Worm (Caenorhabditis elegans) whole organism, L4 larva: ENCODE results near the gene F18E3.13.

Source experiments
- F44E2.7 ChIP-seq: fragments of 200-800 bp; sonication (Bioruptor generic); IDR thresholded peaks from 2 replicates; pipeline ENCODE4 v2.1.2; 2022; ENCODE audit warnings: missing genetic modification characterization, missing compliant biosample characterization
- F49E8.2 ChIP-seq: sonication (generic microtip); optimal IDR thresholded peaks from 2 replicates; lab custom pipeline; 2016; ENCODE audit warnings: missing compliant biosample characterization, mild to moderate bottlenecking, missing genetic modification characterization, borderline replicate concordance
- T26A8.4 ChIP-seq: fragments of 200-800 bp; sonication (Bioruptor generic); IDR thresholded peaks from 2 replicates; pipeline ENCODE4 v1.3.6; 2022; ENCODE audit warnings: missing genetic modification characterization, missing compliant biosample characterization
- Y5F2A.4 ChIP-seq: fragments of 200-800 bp; sonication (Bioruptor generic); optimal IDR thresholded peaks from 2 replicates; lab custom pipeline; 2018; ENCODE audit warnings: mild to moderate bottlenecking, missing genetic modification characterization, missing compliant biosample characterization
- Y75B8A.6 ChIP-seq: fragments of 200-800 bp; sonication (Bioruptor generic); IDR thresholded peaks from 2 replicates; pipeline ENCODE4 v1.3.6; 2022; ENCODE audit warnings: missing genetic modification reagents, missing genetic modification characterization, missing compliant biosample characterization
- ZK546.5 ChIP-seq, 2 experiments: sonication (generic microtip); optimal IDR thresholded peaks; 2 replicates each; lab custom pipeline; 2017; ENCODE audit warnings: missing biosample characterization in 2 of 2, missing genetic modification characterization in 2 of 2
- aha-1 ChIP-seq: fragments of 150-350 bp; peaks from one replicate; lab custom pipeline; 2014; ENCODE audit warnings: missing biosample characterization, missing genetic modification characterization
- aly-2 ChIP-seq: sonication (generic microtip); optimal IDR thresholded peaks from 2 replicates; lab custom pipeline; 2018; ENCODE audit warnings: missing biosample characterization, missing genetic modification characterization
- arid-1 ChIP-seq: fragments of 200-800 bp; sonication (Bioruptor generic); conservative IDR thresholded peaks from 2 replicates; pipeline ENCODE4 v1.3.6; 2022; ENCODE audit warnings: missing genetic modification reagents, missing genetic modification characterization, missing compliant biosample characterization
- ceh-28 ChIP-seq: fragments of 150-350 bp; optimal IDR thresholded peaks from 2 replicates; lab custom pipeline; 2014; ENCODE audit warnings: missing biosample characterization, missing genetic modification reagents, missing genetic modification characterization
- ceh-32 ChIP-seq: sonication (generic microtip); optimal IDR thresholded peaks from 2 replicates; lab custom pipeline; 2016; ENCODE audit warnings: mild to moderate bottlenecking, missing genetic modification characterization, missing compliant biosample characterization; ENCODE audit not compliant: poor library complexity
- daf-12 ChIP-seq: fragments of 150-350 bp; optimal IDR thresholded peaks from 2 replicates; lab custom pipeline; 2014; ENCODE audit warnings: missing biosample characterization, missing genetic modification reagents, missing genetic modification characterization
- daf-16 ChIP-seq, 3 experiments: sonication (generic microtip); optimal IDR thresholded peaks; 2 replicates each; lab custom pipeline; 2016 to 2017; ENCODE audit warnings: missing genetic modification characterization in 3 of 3, missing genetic modification reagents in 3 of 3, mild to moderate bottlenecking in 2 of 3, missing compliant biosample characterization in 2 of 3, missing biosample characterization in 1 of 3, moderate library complexity in 1 of 3
- daf-19 ChIP-seq: fragments of 200-800 bp; sonication (Bioruptor generic); conservative IDR thresholded peaks from 2 replicates; pipeline ENCODE4 v1.3.6; 2022; ENCODE audit warnings: missing genetic modification characterization, missing compliant biosample characterization
- dmd-6 ChIP-seq: fragments of 200-800 bp; sonication (Bioruptor generic); IDR thresholded peaks from 2 replicates; pipeline ENCODE4 v1.3.6; 2022; ENCODE audit warnings: missing genetic modification reagents, missing genetic modification characterization, missing compliant biosample characterization
- dmd-8 ChIP-seq: fragments of 200-800 bp; sonication (Bioruptor generic); IDR thresholded peaks from 2 replicates; pipeline ENCODE4 v1.3.6; 2022; ENCODE audit warnings: missing genetic modification characterization, missing compliant biosample characterization
- duxl-1 ChIP-seq: sonication (generic microtip); optimal IDR thresholded peaks from 2 replicates; lab custom pipeline; 2016; ENCODE audit warnings: mild to moderate bottlenecking, missing genetic modification characterization, moderate library complexity, missing compliant biosample characterization; ENCODE audit not compliant: poor library complexity
- fkh-10 ChIP-seq: fragments of 150-350 bp; optimal IDR thresholded peaks from 2 replicates; lab custom pipeline; 2014; ENCODE audit warnings: missing biosample characterization, missing genetic modification reagents, missing genetic modification characterization
- gei-8 ChIP-seq: fragments of 200-800 bp; sonication (Bioruptor generic); optimal IDR thresholded peaks from 2 replicates; lab custom pipeline; 2018; ENCODE audit warnings: mild to moderate bottlenecking, missing genetic modification characterization, missing compliant biosample characterization
- hif-1 ChIP-seq, 2 experiments: sonication (generic microtip); optimal IDR thresholded peaks; 2 replicates each; lab custom pipeline; 2016 to 2017; ENCODE audit warnings: missing compliant biosample characterization in 2 of 2, missing genetic modification characterization in 2 of 2, missing genetic modification reagents in 2 of 2, missing genotype in 2 of 2, mild to moderate bottlenecking in 1 of 2
- hlh-11 ChIP-seq: fragments of 200-800 bp; sonication (Bioruptor generic); optimal IDR thresholded peaks from 2 replicates; lab custom pipeline; 2018; ENCODE audit warnings: mild to moderate bottlenecking, missing genetic modification characterization, missing compliant biosample characterization
- hmg-1.1 ChIP-seq: fragments of 200-800 bp; sonication (Bioruptor generic); IDR thresholded peaks from 2 replicates; pipeline ENCODE4 v1.3.6; 2022; ENCODE audit warnings: missing genetic modification reagents, missing genetic modification characterization, missing compliant biosample characterization
- lin-1 ChIP-seq: fragments of 200-800 bp; sonication (Bioruptor generic); IDR thresholded peaks from 2 replicates; pipeline ENCODE4 v1.3.6; 2022; ENCODE audit warnings: missing genetic modification reagents, missing genetic modification characterization, missing compliant biosample characterization
- lin-13 ChIP-seq: fragments of 150-350 bp; optimal IDR thresholded peaks from 2 replicates; lab custom pipeline; 2014; ENCODE audit warnings: missing biosample characterization, missing genetic modification reagents, missing genetic modification characterization
- lir-3 ChIP-seq: sonication (generic microtip); optimal IDR thresholded peaks from 2 replicates; lab custom pipeline; 2016; ENCODE audit warnings: mild to moderate bottlenecking, missing genetic modification characterization, missing compliant biosample characterization
- mdl-1 ChIP-seq, 2 experiments: fragments of 150-350 bp in 1 of 2; sonication (generic microtip) in 1 of 2; optimal IDR thresholded peaks; 2 replicates each; lab custom pipeline; 2014 to 2017; ENCODE audit warnings: missing biosample characterization in 2 of 2, missing genetic modification characterization in 2 of 2
- nhr-111 ChIP-seq: fragments of 200-800 bp; sonication (Bioruptor generic); optimal IDR thresholded peaks from 2 replicates; lab custom pipeline; 2018; ENCODE audit warnings: mild to moderate bottlenecking, missing genetic modification characterization, missing compliant biosample characterization
- nhr-28 ChIP-seq: fragments of 150-350 bp; optimal IDR thresholded peaks from 2 replicates; lab custom pipeline; 2014; ENCODE audit warnings: missing biosample characterization, missing genetic modification characterization
- nhr-41 ChIP-seq: fragments of 200-800 bp; sonication (Bioruptor generic); IDR thresholded peaks from 2 replicates; pipeline ENCODE4 v1.3.6; 2022; ENCODE audit warnings: missing genetic modification reagents, missing genetic modification characterization, missing compliant biosample characterization
- nhr-77 ChIP-seq: fragments of 150-350 bp; optimal IDR thresholded peaks from 2 replicates; lab custom pipeline; 2014; ENCODE audit warnings: missing biosample characterization, missing genetic modification characterization
- pqm-1 ChIP-seq: sonication (generic microtip); optimal IDR thresholded peaks from 2 replicates; lab custom pipeline; 2017; ENCODE audit warnings: missing biosample characterization, missing genetic modification characterization
- skn-1 ChIP-seq: fragments of 150-350 bp; optimal IDR thresholded peaks from 2 replicates; lab custom pipeline; 2014; ENCODE audit warnings: missing biosample characterization, missing genetic modification characterization
- tag-97 ChIP-seq: fragments of 200-800 bp; sonication (Bioruptor generic); IDR thresholded peaks from 2 replicates; pipeline ENCODE4 v1.3.6; 2022; ENCODE audit warnings: missing genetic modification characterization, missing compliant biosample characterization
- tra-1 ChIP-seq: fragments of 200-800 bp; sonication (Bioruptor generic); IDR thresholded peaks from 2 replicates; pipeline ENCODE4 v1.3.6; 2022; ENCODE audit warnings: missing genetic modification reagents, missing genetic modification characterization, missing compliant biosample characterization
- unc-62 ChIP-seq, 3 experiments: fragments of 150-350 bp in 1 of 3; sonication (generic microtip); optimal IDR thresholded peaks in 2 of 3; peaks in 1 of 3; 1 replicate in 1 of 3; 2 replicates in 2 of 3; lab custom pipeline; 2014 to 2017; ENCODE audit warnings: missing biosample characterization in 3 of 3, missing genetic modification characterization in 3 of 3, missing genetic modification reagents in 3 of 3, missing genotype in 1 of 3
- ztf-7 ChIP-seq: fragments of 150-350 bp; optimal IDR thresholded peaks from 2 replicates; lab custom pipeline; 2014; ENCODE audit warnings: missing biosample characterization, missing genetic modification characterization

Gene F18E3.13

ce11 chrV:7417018-7417716, 1.2 kb downstream of the F18E3.13 start, which contains the start of gene srw-67:
srw-67 (plus strand) TSS chrV:7417660.
- TF ChIP-seq duxl-1 (peak; percentile 17), hlh-11 (tag; lab: Kevin White, UChicago) (no peak), fkh-10 (GFP tag; lab: Kevin White, UChicago) (no peak), skn-1 (tag; lab: Kevin White, UChicago) (no peak), T26A8.4 (GFP tag; lab: Robert Waterston, UW) (no peak), nhr-111 (GFP tag; lab: Kevin White, UChicago) (no peak), ztf-7 (tag; lab: Kevin White, UChicago) (no peak), ceh-32 (tag; lab: Kevin White, UChicago) (no peak), hif-1 (tag; optimal IDR thresholded peaks at IDR 0.05; lab: Kevin White, UChicago) (peak in 1 of 2 experiments; percentile 70), lir-3 (no peak), F49E8.2 (no peak), daf-19 (no peak), dmd-6 (GFP tag; lab: Robert Waterston, UW) (no peak), aha-1 (tag; lab: Kevin White, UChicago) (peak; percentile 97), Y5F2A.4 (no peak), arid-1 (GFP tag; lab: Robert Waterston, UW) (no peak), ceh-28 (tag; lab: Kevin White, UChicago) (no peak), unc-62 (GFP tag; optimal IDR thresholded peaks at IDR 0.05 in 1 of 2; lab: Kevin White, UChicago) (peak in 1 of 2 experiments; percentile 90), unc-62 (tag; optimal IDR thresholded peaks at IDR 0.05; lab: Kevin White, UChicago) (no peak), ZK546.5 (tag; optimal IDR thresholded peaks at IDR 0.05; lab: Kevin White, UChicago) (no peak), daf-12 (tag; lab: Kevin White, UChicago) (no peak), daf-16 (GFP tag; optimal IDR thresholded peaks at IDR 0.05; lab: Kevin White, UChicago) (no peak), daf-16 (tag; optimal IDR thresholded peaks at IDR 0.05; lab: Kevin White, UChicago) (no peak), nhr-28 (tag; lab: Kevin White, UChicago) (no peak)

DNA sequence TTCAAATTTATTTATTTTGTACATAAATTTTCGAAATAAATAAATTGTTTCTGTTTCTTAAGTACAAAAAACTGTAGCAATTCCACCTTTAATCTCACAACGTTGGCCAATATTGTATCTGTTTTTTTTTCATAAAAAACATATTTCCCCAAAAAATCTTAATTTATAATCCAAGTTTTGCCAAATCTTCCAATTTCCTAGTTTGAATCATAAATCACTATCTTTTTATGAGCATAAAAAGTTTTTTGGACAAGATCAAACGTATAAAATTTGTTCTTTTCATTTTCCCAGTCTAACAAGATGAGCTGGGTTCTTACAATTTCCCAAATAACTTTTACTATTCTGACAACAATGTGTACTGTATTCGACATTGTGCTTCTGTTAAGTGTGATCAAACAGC, 4.2 kb downstream of the F18E3.13 start, which contains the start of gene srxa-4:
Gene srxa-4 (plus strand): TSS at position 301 of the 400 bp plus-strand sequence.
- no peak for TF ChIP-seq pqm-1
- no peak for TF ChIP-seq daf-19
- no peak for TF ChIP-seq hif-1 (tag; optimal IDR thresholded peaks at IDR 0.05; lab: Kevin White, UChicago)
- TF ChIP-seq nhr-77 (tag; lab: Kevin White, UChicago) = no peak
- no peak for TF ChIP-seq gei-8 (GFP tag; lab: Kevin White, UChicago)
- no peak for TF ChIP-seq hlh-11 (tag; lab: Kevin White, UChicago)
- TF ChIP-seq hmg-1.1 = no peak
- no peak for TF ChIP-seq lin-1 (GFP tag; lab: Robert Waterston, UW)
- no peak for TF ChIP-seq tag-97
- TF ChIP-seq aha-1 (tag; lab: Kevin White, UChicago) = no peak
- TF ChIP-seq aly-2 (tag; lab: Kevin White, UChicago) = no peak
- TF ChIP-seq nhr-41 (GFP tag; lab: Robert Waterston, UW) = no peak
- no peak for TF ChIP-seq dmd-8
- no peak for TF ChIP-seq Y75B8A.6
- TF ChIP-seq mdl-1 (tag; optimal IDR thresholded peaks at IDR 0.05; lab: Kevin White, UChicago) = no peak

ce11 chrV:7424336-7424735, 8.4 kb downstream of the F18E3.13 start, which contains the start of gene F18E3.10:
F18E3.10 (minus strand) TSS chrV:7424436.
- TF ChIP-seq unc-62 (GFP tag; optimal IDR thresholded peaks at IDR 0.05 in 1 of 2; lab: Kevin White, UChicago) (peak in 1 of 2 experiments; percentile 74), unc-62 (tag; optimal IDR thresholded peaks at IDR 0.05; lab: Kevin White, UChicago) (no peak), ceh-32 (tag; lab: Kevin White, UChicago) (no peak)

DNA sequence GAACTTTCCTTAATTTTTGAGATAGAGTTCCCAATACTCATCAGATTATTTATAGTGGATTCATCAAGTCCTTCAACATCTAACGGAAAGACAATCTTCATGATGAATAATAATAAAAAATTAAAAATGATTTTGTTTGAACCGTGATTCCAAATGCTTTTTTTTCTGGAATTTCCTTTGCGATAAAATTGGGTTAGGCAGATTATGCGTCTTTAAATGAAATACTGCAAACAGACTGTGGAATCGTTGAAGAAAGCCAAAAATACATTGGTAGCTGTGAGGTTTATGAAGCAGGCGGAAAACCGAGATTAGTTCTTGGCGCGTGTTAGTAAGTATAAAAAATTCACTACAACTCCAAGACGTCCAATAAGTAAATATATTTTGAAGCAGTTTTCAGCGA, 10.6 kb downstream of the F18E3.13 start, which contains the start of gene srw-68:
Gene srw-68 (minus strand): TSS at position 101 of the 400 bp plus-strand sequence.
- no peak for TF ChIP-seq lin-13 (GFP tag; lab: Kevin White, UChicago)
- no peak for TF ChIP-seq ceh-32 (tag; lab: Kevin White, UChicago)
- no peak for TF ChIP-seq F44E2.7 (GFP tag; lab: Robert Waterston, UW)
- no peak for TF ChIP-seq nhr-111 (GFP tag; lab: Kevin White, UChicago)
- TF ChIP-seq tra-1 = no peak
- TF ChIP-seq, all 104 proteins: peak for 0
